Fruit fly (Drosophila melanogaster) whole organism, embryonic: ENCODE data around the gene yellow-e3.

Source experiments
- BEAF-32 ChIP-seq: fragments of 200-800 bp; sonication (Bioruptor generic); optimal IDR thresholded peaks from 3 replicates; lab custom pipeline; 2017; ENCODE audit warnings: missing biosample characterization, missing genetic modification characterization, mild to moderate bottlenecking, moderate library complexity, missing genetic modification reagents
- CG10209 ChIP-seq: fragments of 200-800 bp; sonication (Bioruptor generic); optimal IDR thresholded peaks from 3 replicates; lab custom pipeline; 2017; ENCODE audit warnings: missing biosample characterization, mild to moderate bottlenecking, missing genetic modification characterization, missing genetic modification reagents
- CG11504 ChIP-seq: fragments of 200-800 bp; sonication (Bioruptor generic); optimal IDR thresholded peaks from 3 replicates; lab custom pipeline; 2019; ENCODE audit warnings: missing biosample characterization, mild to moderate bottlenecking, missing genetic modification characterization, moderate library complexity
- CG12769 ChIP-seq: fragments of 200-800 bp; sonication (Bioruptor generic); optimal IDR thresholded peaks from 2 replicates; lab custom pipeline; 2019; ENCODE audit warnings: missing biosample characterization, mild to moderate bottlenecking, missing genetic modification characterization, moderate library complexity
- CG15601 ChIP-seq: fragments of 200-800 bp; sonication (Bioruptor generic); optimal IDR thresholded peaks from 3 replicates; lab custom pipeline; 2019; ENCODE audit warnings: missing biosample characterization, mild to moderate bottlenecking, missing genetic modification characterization, moderate library complexity
- CG16779 ChIP-seq: fragments of 200-800 bp; sonication (Bioruptor generic); IDR thresholded peaks from 2 replicates; pipeline ENCODE4 v1.3.6; 2022; ENCODE audit warnings: missing biosample characterization, missing genetic modification characterization
- CG18011 ChIP-seq: fragments of 200-800 bp; sonication (Bioruptor generic); optimal IDR thresholded peaks from 2 replicates; lab custom pipeline; 2017; ENCODE audit warnings: missing biosample characterization, missing genetic modification characterization, mild to moderate bottlenecking, moderate library complexity, missing genotype
- CG18262 ChIP-seq: fragments of 200-800 bp; optimal IDR thresholded peaks from 3 replicates; lab custom pipeline; 2019; ENCODE audit warnings: missing biosample characterization, mild to moderate bottlenecking, missing genetic modification characterization, moderate library complexity
- CG2120 ChIP-seq: fragments of 200-800 bp; sonication (Bioruptor generic); optimal IDR thresholded peaks from 3 replicates; lab custom pipeline; 2016; ENCODE audit warnings: missing biosample characterization, missing genetic modification characterization
- CG2678 ChIP-seq: fragments of 200-800 bp; sonication (Bioruptor generic); optimal IDR thresholded peaks from 3 replicates; lab custom pipeline; 2019; ENCODE audit warnings: missing biosample characterization, mild to moderate bottlenecking, missing genetic modification characterization, moderate library complexity
- CG31441 ChIP-seq: fragments of 200-800 bp; sonication (Bioruptor generic); IDR thresholded peaks from 2 replicates; pipeline ENCODE4 v1.3.6; 2022; ENCODE audit warnings: missing biosample characterization, missing genetic modification characterization
- CG3995 ChIP-seq: fragments of 200-800 bp; sonication (Bioruptor generic); optimal IDR thresholded peaks from 3 replicates; lab custom pipeline; 2016; ENCODE audit warnings: missing biosample characterization, missing genetic modification characterization
- CG4404 ChIP-seq: fragments of 200-800 bp; sonication (Bioruptor generic); IDR thresholded peaks from 2 replicates; pipeline ENCODE4 v1.3.6; 2022; ENCODE audit warnings: missing biosample characterization, missing genetic modification characterization
- CG4820 ChIP-seq: fragments of 200-800 bp; sonication (Bioruptor generic); optimal IDR thresholded peaks from 3 replicates; lab custom pipeline; 2016; ENCODE audit warnings: missing biosample characterization, missing genetic modification characterization
- CG5180 ChIP-seq: fragments of 200-800 bp; sonication (Bioruptor generic); optimal IDR thresholded peaks from 3 replicates; lab custom pipeline; 2017; ENCODE audit warnings: missing biosample characterization, missing genetic modification characterization, mild to moderate bottlenecking, moderate library complexity, missing genetic modification reagents
- CG6765 ChIP-seq: fragments of 200-800 bp; sonication (Bioruptor generic); optimal IDR thresholded peaks from 3 replicates; lab custom pipeline; 2017; ENCODE audit warnings: missing biosample characterization, mild to moderate bottlenecking, missing genetic modification characterization
- CG7372 ChIP-seq: fragments of 200-800 bp; sonication (Bioruptor generic); IDR thresholded peaks from 2 replicates; pipeline ENCODE4 v1.3.6; 2022; ENCODE audit warnings: missing biosample characterization, missing genetic modification characterization
- CG7839 ChIP-seq: fragments of 200-800 bp; sonication (Bioruptor generic); optimal IDR thresholded peaks from 3 replicates; lab custom pipeline; 2018; ENCODE audit warnings: missing biosample characterization, mild to moderate bottlenecking, missing genetic modification characterization, moderate library complexity
- CG7928 ChIP-seq: fragments of 200-800 bp; sonication (Bioruptor generic); optimal IDR thresholded peaks from 2 replicates; lab custom pipeline; 2017; ENCODE audit warnings: missing biosample characterization, mild to moderate bottlenecking, missing genetic modification characterization
- CoRest ChIP-seq: fragments of 200-800 bp; sonication (Bioruptor generic); optimal IDR thresholded peaks from 3 replicates; lab custom pipeline; 2018; ENCODE audit warnings: missing biosample characterization, mild to moderate bottlenecking, missing genetic modification characterization, moderate library complexity
- D19A ChIP-seq: fragments of 200-800 bp; optimal IDR thresholded peaks from 3 replicates; lab custom pipeline; 2019; ENCODE audit warnings: missing biosample characterization, mild to moderate bottlenecking, missing genetic modification characterization, moderate library complexity
- Dad ChIP-seq: fragments of 200-800 bp; sonication (Bioruptor generic); optimal IDR thresholded peaks from 3 replicates; lab custom pipeline; 2016; ENCODE audit warnings: missing biosample characterization, missing genetic modification characterization
- Dbx ChIP-seq: fragments of 200-800 bp; sonication (Bioruptor generic); IDR thresholded peaks from 3 replicates; pipeline ENCODE4 v1.3.6; 2022; ENCODE audit warnings: missing biosample characterization, missing genetic modification characterization
- Eip74EF ChIP-seq, 2 experiments: fragments of 200-800 bp in 1 of 2; fragments of >200 bp in 1 of 2; sonication (Bioruptor generic) in 1 of 2; optimal IDR thresholded peaks; 2 replicates each; lab custom pipeline; 2017 to 2019; ENCODE audit warnings: missing biosample characterization in 2 of 2, missing genetic modification characterization in 2 of 2, mild to moderate bottlenecking in 1 of 2, moderate library complexity in 1 of 2
- H2.0 ChIP-seq: fragments of 200-800 bp; sonication (Bioruptor generic); IDR thresholded peaks from 2 replicates; pipeline ENCODE4 v1.3.6; 2022; ENCODE audit warnings: missing biosample characterization, missing genetic modification characterization
- Hmx ChIP-seq: fragments of 200-800 bp; sonication (Bioruptor generic); optimal IDR thresholded peaks from 2 replicates; lab custom pipeline; 2016; ENCODE audit warnings: missing biosample characterization, missing genetic modification characterization
- Kr ChIP-seq: fragments of 200-800 bp; sonication (Bioruptor generic); optimal IDR thresholded peaks from 2 replicates; lab custom pipeline; 2017; ENCODE audit warnings: missing biosample characterization, mild to moderate bottlenecking, missing genetic modification characterization
- Med ChIP-seq: fragments of 200-800 bp; sonication (Bioruptor generic); peaks from one replicate; lab custom pipeline; 2016; ENCODE audit warnings: missing biosample characterization, missing genetic modification characterization, mild to moderate bottlenecking, inconsistent platforms, moderate library complexity
- Nf-YB ChIP-seq: fragments of 200-800 bp; sonication (Bioruptor generic); optimal IDR thresholded peaks from 3 replicates; lab custom pipeline; 2019; ENCODE audit warnings: missing biosample characterization, mild to moderate bottlenecking, missing genetic modification characterization, moderate library complexity
- Nf-YC ChIP-seq: fragments of 200-800 bp; optimal IDR thresholded peaks from 3 replicates; lab custom pipeline; 2019; ENCODE audit warnings: missing biosample characterization, mild to moderate bottlenecking, missing genetic modification characterization, moderate library complexity
- PHDP ChIP-seq: fragments of 200-800 bp; sonication (Bioruptor generic); optimal IDR thresholded peaks from 3 replicates; lab custom pipeline; 2018; ENCODE audit warnings: missing biosample characterization, mild to moderate bottlenecking, missing genetic modification characterization, moderate library complexity
- Six4 ChIP-seq: fragments of 200-800 bp; sonication (Bioruptor generic); optimal IDR thresholded peaks from 2 replicates; lab custom pipeline; 2016; ENCODE audit warnings: missing biosample characterization, missing genetic modification characterization
- Sox100B ChIP-seq: fragments of 200-800 bp; sonication (Bioruptor generic); optimal IDR thresholded peaks from 3 replicates; lab custom pipeline; 2018; ENCODE audit warnings: missing biosample characterization, mild to moderate bottlenecking, missing genetic modification characterization
- Sry-δ ChIP-seq: fragments of 200-800 bp; sonication (Bioruptor generic); optimal IDR thresholded peaks from 2 replicates; lab custom pipeline; 2016; ENCODE audit warnings: missing biosample characterization, missing genetic modification characterization
- Ssrp ChIP-seq: fragments of 200-800 bp; sonication (Bioruptor generic); optimal IDR thresholded peaks from 2 replicates; lab custom pipeline; 2018; ENCODE audit warnings: missing biosample characterization, mild to moderate bottlenecking, missing genetic modification characterization, moderate library complexity
- bab2 ChIP-seq: fragments of 200-800 bp; sonication (Bioruptor generic); optimal IDR thresholded peaks from 2 replicates; lab custom pipeline; 2016; ENCODE audit warnings: missing biosample characterization, missing genetic modification characterization
- ci ChIP-seq: fragments of 200-800 bp; sonication (Bioruptor generic); IDR thresholded peaks from 3 replicates; pipeline ENCODE4 v1.3.6; 2022; ENCODE audit warnings: missing biosample characterization, missing genetic modification characterization
- croc ChIP-seq: fragments of 200-800 bp; sonication (Bioruptor generic); conservative IDR thresholded peaks from 3 replicates; pipeline ENCODE4 v1.3.6; 2022; ENCODE audit warnings: missing biosample characterization, missing genetic modification characterization
- eve ChIP-seq, 2 experiments: fragments of >200 bp; optimal IDR thresholded peaks; 2 replicates each; lab custom pipeline; 2017; ENCODE audit warnings: missing biosample characterization in 2 of 2, missing genetic modification characterization in 2 of 2
- exex ChIP-seq: fragments of 200-800 bp; sonication (Bioruptor generic); optimal IDR thresholded peaks from 4 replicates; lab custom pipeline; 2018; ENCODE audit warnings: missing biosample characterization, mild to moderate bottlenecking, missing genetic modification characterization, moderate library complexity
- grn ChIP-seq: fragments of 200-800 bp; sonication (Bioruptor generic); optimal IDR thresholded peaks from 3 replicates; lab custom pipeline; 2017; ENCODE audit warnings: missing biosample characterization, missing genetic modification characterization
- inv ChIP-seq: fragments of 200-800 bp; sonication (Bioruptor generic); IDR thresholded peaks from 2 replicates; pipeline ENCODE4 v1.3.6; 2022; ENCODE audit warnings: missing biosample characterization, missing genetic modification characterization; ENCODE audit not compliant: partially characterized antibody
- nau ChIP-seq: fragments of 200-800 bp; sonication (Bioruptor generic); optimal IDR thresholded peaks from 3 replicates; lab custom pipeline; 2017; ENCODE audit warnings: missing biosample characterization, mild to moderate bottlenecking, missing genetic modification characterization, missing genetic modification reagents
- nmo ChIP-seq: fragments of 200-800 bp; sonication (Bioruptor generic); optimal IDR thresholded peaks from 2 replicates; lab custom pipeline; 2018; ENCODE audit warnings: missing biosample characterization, mild to moderate bottlenecking, missing genetic modification characterization, moderate library complexity
- onecut ChIP-seq: fragments of 200-800 bp; sonication (Bioruptor generic); IDR thresholded peaks from 2 replicates; pipeline ENCODE4 v1.3.6; 2022; ENCODE audit warnings: missing biosample characterization, missing genetic modification characterization
- salm ChIP-seq: fragments of 200-800 bp; sonication (Bioruptor generic); optimal IDR thresholded peaks from 2 replicates; lab custom pipeline; 2018; ENCODE audit warnings: missing biosample characterization, mild to moderate bottlenecking, missing genetic modification characterization
- sens ChIP-seq: fragments of 200-800 bp; sonication (Bioruptor generic); peaks from one replicate; lab custom pipeline; 2016; ENCODE audit warnings: missing biosample characterization, missing genetic modification characterization
- sisA ChIP-seq: fragments of 200-800 bp; sonication (Bioruptor generic); IDR thresholded peaks from 2 replicates; pipeline ENCODE4 v1.3.6; 2022; ENCODE audit warnings: missing biosample characterization, missing genetic modification characterization
- sqz ChIP-seq: fragments of 200-800 bp; sonication (Bioruptor generic); optimal IDR thresholded peaks from 3 replicates; lab custom pipeline; 2018; ENCODE audit warnings: missing biosample characterization, mild to moderate bottlenecking, missing genetic modification characterization
- vvl ChIP-seq: fragments of 200-800 bp; sonication (Bioruptor generic); IDR thresholded peaks from 2 replicates; pipeline ENCODE4 v1.3.6; 2022; ENCODE audit warnings: missing biosample characterization, missing genetic modification characterization

The yellow-e3 gene

DNA sequence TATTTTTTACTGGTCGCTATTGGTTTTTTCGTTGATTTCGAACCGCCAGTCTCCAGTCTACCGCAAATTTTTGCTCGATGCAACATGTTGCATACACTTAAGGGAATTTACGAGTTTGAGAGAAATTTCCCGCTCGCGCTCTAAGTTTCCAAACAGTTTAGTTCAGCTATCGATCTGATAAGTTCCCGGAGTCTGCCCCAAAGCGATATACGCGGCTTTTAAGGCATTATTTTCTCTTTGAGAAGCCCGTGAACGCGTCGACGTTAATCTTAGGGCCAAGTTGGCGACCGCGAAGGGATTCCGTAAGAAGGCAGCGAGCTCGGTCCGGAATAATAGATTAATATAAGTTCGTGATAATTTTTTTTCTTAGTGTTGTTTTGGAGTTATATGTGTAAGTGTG is 29.8 kb downstream of the yellow-e3 start:
- no peak for TF ChIP-seq CG31441 (GFP tag; lab: Robert Waterston, UW)
- no peak for TF ChIP-seq CG4404 (GFP tag; lab: Robert Waterston, UW)
- no peak for TF ChIP-seq BEAF-32 (GFP tag; lab: Kevin White, UChicago)
- TF ChIP-seq Nf-YB, result no peak
- no peak for TF ChIP-seq Kr (GFP tag; lab: Kevin White, UChicago)
- TF ChIP-seq CG11504 (tag; lab: Kevin White, UChicago), result peak; percentile 62
- 0 out of 2 replicates have a peak, but pooled peaks have one; percentile 17 for TF ChIP-seq onecut (GFP tag; lab: Robert Waterston, UW)
- TF ChIP-seq Hmx, result no peak
- TF ChIP-seq CG10209 (GFP tag; lab: Kevin White, UChicago), result no peak
- no peak for TF ChIP-seq Sox100B (GFP tag; lab: Kevin White, UChicago)
- 0 out of 3 replicates have a peak, but pooled peaks have one; percentile 35 for TF ChIP-seq ci (GFP tag; lab: Robert Waterston, UW)
- TF ChIP-seq CG5180, result peak; percentile 96
- no peak for TF ChIP-seq CG3995
- TF ChIP-seq vvl (GFP tag; lab: Robert Waterston, UW), result no peak
- TF ChIP-seq CG6765 (GFP tag; lab: Kevin White, UChicago), result no peak
- TF ChIP-seq nau (GFP tag; lab: Kevin White, UChicago), result no peak
- TF ChIP-seq eve (GFP tag; optimal IDR thresholded peaks at IDR 0.05; lab: Kevin White, UChicago), result no peak
- no peak for TF ChIP-seq CG4820 (GFP tag; lab: Kevin White, UChicago)
- no peak for TF ChIP-seq Ssrp
- TF ChIP-seq Eip74EF (GFP tag; optimal IDR thresholded peaks at IDR 0.05; lab: Kevin White, UChicago), result no peak
- TF ChIP-seq inv, result no peak
- TF ChIP-seq sqz (GFP tag; lab: Kevin White, UChicago), result no peak
- TF ChIP-seq CG12769 (tag; lab: Kevin White, UChicago), result peak; percentile 59
- no peak for TF ChIP-seq CG7928 (GFP tag; lab: Kevin White, UChicago)
- no peak for TF ChIP-seq Nf-YC (tag; lab: Kevin White, UChicago)
- no peak for TF ChIP-seq CG15601 (tag; lab: Kevin White, UChicago)
- peak; percentile 5 for TF ChIP-seq Med (GFP tag; lab: Kevin White, UChicago)
- TF ChIP-seq PHDP (tag; lab: Kevin White, UChicago), result peak; percentile 5
- no peak for TF ChIP-seq Dad
- TF ChIP-seq sens (GFP tag; lab: Kevin White, UChicago), result peak; percentile 69
- peak; percentile 2 for TF ChIP-seq CoRest (tag; lab: Kevin White, UChicago)

DNA sequence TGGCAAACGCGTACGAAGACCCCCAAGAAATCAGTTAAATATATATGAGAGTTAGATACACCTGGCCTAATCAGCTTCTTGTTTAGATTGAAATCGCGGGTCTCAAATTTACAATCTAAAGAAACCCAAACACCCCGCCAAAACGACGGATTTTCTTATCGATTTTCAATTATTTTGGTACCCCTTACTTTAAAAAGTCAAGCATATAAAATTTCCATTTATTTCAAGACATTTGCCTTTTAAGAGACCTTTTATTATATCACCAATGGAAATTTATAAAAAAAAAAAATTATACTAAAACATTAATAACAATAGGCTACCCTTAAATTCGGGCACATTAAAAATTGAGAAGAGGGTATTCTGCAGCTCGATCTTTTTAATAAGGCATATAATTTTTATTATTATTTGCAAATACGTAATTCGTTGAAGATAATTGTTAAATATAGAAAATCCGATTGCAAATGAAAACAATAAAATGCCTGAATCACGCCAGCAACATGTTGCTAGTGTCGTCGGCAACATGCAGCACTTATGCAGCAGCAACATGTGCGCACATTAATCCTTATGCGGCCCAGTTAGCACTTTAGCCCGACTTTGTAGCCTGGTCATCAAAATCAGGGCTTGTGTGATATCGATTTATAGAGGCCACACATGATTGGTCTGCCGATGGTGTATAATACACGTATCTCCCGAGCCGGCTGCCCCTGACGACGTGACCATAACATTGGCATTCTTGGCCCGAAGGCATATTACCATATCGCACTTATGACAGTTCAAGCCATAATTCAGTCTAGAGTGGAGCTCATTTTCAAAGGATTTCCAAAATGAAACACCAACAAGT is 32.6 kb downstream of the yellow-e3 start, which contains the start of the genes Lip3 and CG34309:
Lip3 (minus strand) TSS at position 65 of the 841 bp plus-strand sequence.
CG34309 (plus strand) TSS at position 791 of the 841 bp plus-strand sequence.
- TF ChIP-seq salm (tag; lab: Kevin White, UChicago) (no peak), croc (GFP tag; lab: Robert Waterston, UW) (no peak), D19A (tag; lab: Kevin White, UChicago) (no peak), CG18011 (no peak), sisA (GFP tag; lab: Robert Waterston, UW) (no peak), bab2 (GFP tag; lab: Kevin White, UChicago) (no peak), CG7839 (tag; lab: Kevin White, UChicago) (no peak), exex (tag; lab: Kevin White, UChicago) (peak; percentile 83), CG2120 (peak; percentile 24), H2.0 (GFP tag; lab: Robert Waterston, UW) (no peak), CG6765 (GFP tag; lab: Kevin White, UChicago) (no peak), CG2678 (tag; lab: Kevin White, UChicago) (peak; percentile 44), grn (peak; percentile 50), CG7372 (GFP tag; lab: Robert Waterston, UW) (no peak), Dbx (0 out of 3 replicates have a peak, but pooled peaks have one; percentile 11), CG16779 (GFP tag; lab: Robert Waterston, UW) (no peak), Six4 (GFP tag; lab: Kevin White, UChicago) (no peak), Sry-δ (GFP tag; lab: Kevin White, UChicago) (no peak), nmo (GFP tag; lab: Kevin White, UChicago) (no peak), CG18262 (tag; lab: Kevin White, UChicago) (no peak)
